Fruit fly (Drosophila melanogaster): ENCODE measurements around the gene Eaat1.
A peak's percentile ranks its signal among the peaks of the same experiment; 100 is the strongest.

Eaat1 gene

dm6 chr2L:9387240-9387672, 53.9 kb downstream of the Eaat1 start, which contains the start of gene Aldh (continued):
- TF ChIP-seq CG11695 (GFP tag; IDR thresholded peaks at IDR 0.05) (0 out of 3 replicates have a peak, but pooled peaks have one; percentile 30), Hey (tag; optimal IDR thresholded peaks at IDR 0.05) (peak; percentile 93), row (GFP tag; IDR thresholded peaks at IDR 0.05) (peak; percentile 76), al (GFP tag; IDR thresholded peaks at IDR 0.05) (peak; percentile 48; the same call in 1 of the 2 replicates), Oli (tag; optimal IDR thresholded peaks at IDR 0.05) (peak; percentile 7), CG8290 (GFP tag; optimal IDR thresholded peaks at IDR 0.05) (no peak), CG8290 (tag; optimal IDR thresholded peaks at IDR 0.05) (peak in 1 of 2 experiments; percentile 12), CG1233 (GFP tag; optimal IDR thresholded peaks at IDR 0.05) (peak; percentile 11), slbo (GFP tag; IDR thresholded peaks at IDR 0.05) (peak; percentile 72), CG12659 (GFP tag; optimal IDR thresholded peaks at IDR 0.05) (peak; percentile 28), CG10366 (GFP tag; IDR thresholded peaks at IDR 0.05) (peak; percentile 40; the same call in 1 of the 2 replicates), Rfx (GFP tag; IDR thresholded peaks at IDR 0.05) (peak; percentile 80), CG13775 (GFP tag; optimal IDR thresholded peaks at IDR 0.05) (peak; percentile 27), pzg (GFP tag; optimal IDR thresholded peaks at IDR 0.05) (no peak), Sry-β (GFP tag; optimal IDR thresholded peaks at IDR 0.05) (peak; percentile 80), gem (tag; optimal IDR thresholded peaks at IDR 0.05) (peak; percentile 63), odd (GFP tag; optimal IDR thresholded peaks at IDR 0.05) (peak; percentile 24), Dek (tag; optimal IDR thresholded peaks at IDR 0.05) (peak; percentile 56), nmo (GFP tag; optimal IDR thresholded peaks at IDR 0.05) (peak; percentile 19), Nf-YC (tag; optimal IDR thresholded peaks at IDR 0.05) (no peak), pita (GFP tag; optimal IDR thresholded peaks at IDR 0.05) (no peak), prd (optimal IDR thresholded peaks at IDR 0.05) (no peak), prd (GFP tag; IDR thresholded peaks at IDR 0.05) (peak; percentile 37; the same call in 1 of the 3 replicates)

- TF ChIP-seq MTF-1 (GFP tag; optimal IDR thresholded peaks at IDR 0.05; ENCODE audit: borderline replicate concordance) (no peak), Poxn (GFP tag; IDR thresholded peaks at IDR 0.05) (no peak), CG6683 (GFP tag; optimal IDR thresholded peaks at IDR 0.05) (no peak), CG8478 (optimal IDR thresholded peaks at IDR 0.05) (no peak), sd (tag; optimal IDR thresholded peaks at IDR 0.05) (peak; percentile 69), gsb-n (tag; optimal IDR thresholded peaks at IDR 0.05) (no peak), corto (GFP tag; optimal IDR thresholded peaks at IDR 0.05) (peak; percentile 75), Oaz (GFP tag; IDR thresholded peaks at IDR 0.05) (no peak), CG15696 (tag; optimal IDR thresholded peaks at IDR 0.05) (peak; percentile 14), CG9609 (GFP tag; optimal IDR thresholded peaks at IDR 0.05) (peak; percentile 65), lab (GFP tag; optimal IDR thresholded peaks at IDR 0.05) (peak; percentile 85), bowl (GFP tag; IDR thresholded peaks at IDR 0.05) (no peak), Deaf1 (tag; optimal IDR thresholded peaks at IDR 0.05) (peak; percentile 10), CG2889 (GFP tag; IDR thresholded peaks at IDR 0.05) (0 out of 3 replicates have a peak, but pooled peaks have one; percentile 22), Hey (tag; optimal IDR thresholded peaks at IDR 0.05) (no peak), inv (GFP tag; IDR thresholded peaks at IDR 0.05; ENCODE audit: partially characterized antibody) (no peak), Sox100B (GFP tag; optimal IDR thresholded peaks at IDR 0.05) (peak; percentile 2), az2 (GFP tag; optimal IDR thresholded peaks at IDR 0.05) (peak; percentile 52), CG11696 (GFP tag; IDR thresholded peaks at IDR 0.05) (peak; percentile 65), dm (GFP tag; optimal IDR thresholded peaks at IDR 0.05) (peak; percentile 38), vnd (GFP tag; IDR thresholded peaks at IDR 0.05; ENCODE audit: partially characterized antibody) (no peak), CTCF (GFP tag; optimal IDR thresholded peaks at IDR 0.05) (no peak), Blimp-1 (GFP tag; optimal IDR thresholded peaks at IDR 0.05) (peak; percentile 21), tgo (GFP tag; IDR thresholded peaks at IDR 0.05) (peak; percentile 63; the same call in 2 of the 3 replicates), ttk (GFP tag; IDR thresholded peaks at IDR 0.05) (0 out of 2 replicates have a peak, but pooled peaks have one; percentile 16), Fer2 (tag; optimal IDR thresholded peaks at IDR 0.05) (no peak), hkb (optimal IDR thresholded peaks at IDR 0.05) (no peak), hkb (GFP tag; IDR thresholded peaks at IDR 0.05) (peak; percentile 69), Med (GFP tag) (peak; percentile 98)
Observed at dm6 chr2L:9388013-9388605, 54.7 kb downstream of the Eaat1 start.

Data from whole organism, embryonic.